Fruit fly (Drosophila melanogaster) whole organism, adult: ENCODE results near the gene CG34039.

Experiments used
- CG11617 ChIP-seq: fragments of 200-800 bp; sonication (Bioruptor generic); optimal IDR thresholded peaks from 2 replicates; lab custom pipeline; 2017; ENCODE audit warnings: mild to moderate bottlenecking, missing biosample characterization, missing genetic modification reagents, missing genetic modification characterization
- CG14711 ChIP-seq: fragments of 200-800 bp; sonication (Bioruptor generic); optimal IDR thresholded peaks from 2 replicates; lab custom pipeline; 2018; ENCODE audit warnings: missing biosample characterization, mild to moderate bottlenecking, missing genetic modification characterization, moderate library complexity
- CG5204 ChIP-seq: fragments of 200-800 bp; sonication (Bioruptor generic); optimal IDR thresholded peaks from 2 replicates; lab custom pipeline; 2016; ENCODE audit warnings: missing biosample characterization, missing genetic modification characterization
- CG7045 ChIP-seq: fragments of 200-800 bp; sonication (Bioruptor generic); optimal IDR thresholded peaks from 2 replicates; lab custom pipeline; 2017; ENCODE audit warnings: missing biosample characterization, mild to moderate bottlenecking, missing genetic modification characterization
- CG7101 ChIP-seq: fragments of 200-800 bp; sonication (Bioruptor generic); optimal IDR thresholded peaks from 2 replicates; lab custom pipeline; 2018; ENCODE audit warnings: missing biosample characterization, mild to moderate bottlenecking, missing genetic modification characterization, moderate library complexity
- Crg-1 ChIP-seq: fragments of 200-800 bp; sonication (Bioruptor generic); optimal IDR thresholded peaks from 2 replicates; lab custom pipeline; 2016; ENCODE audit warnings: missing biosample characterization, missing genetic modification characterization
- Hr96 ChIP-seq: fragments of 200-800 bp; sonication (Bioruptor generic); optimal IDR thresholded peaks from 2 replicates; lab custom pipeline; 2016; ENCODE audit warnings: missing biosample characterization, missing genetic modification characterization
- bab1 ChIP-seq: fragments of 200-800 bp; sonication (Bioruptor generic); optimal IDR thresholded peaks from 3 replicates; lab custom pipeline; 2019; ENCODE audit warnings: missing biosample characterization, mild to moderate bottlenecking, missing genetic modification characterization, moderate library complexity
- cic ChIP-seq: fragments of 200-800 bp; sonication (Bioruptor generic); optimal IDR thresholded peaks from 2 replicates; lab custom pipeline; 2017; ENCODE audit warnings: missing biosample characterization, mild to moderate bottlenecking, missing genetic modification characterization, moderate library complexity
- kay ChIP-seq: fragments of 200-800 bp; sonication (Bioruptor generic); peaks from one replicate; lab custom pipeline; 2016; ENCODE audit warnings: missing biosample characterization, missing genetic modification characterization, borderline replicate concordance
- tj ChIP-seq: fragments of 200-800 bp; sonication (Bioruptor generic); optimal IDR thresholded peaks from 3 replicates; lab custom pipeline; 2017; ENCODE audit warnings: missing biosample characterization, mild to moderate bottlenecking, missing genetic modification characterization, moderate library complexity
- toe ChIP-seq: fragments of 200-800 bp; sonication (Bioruptor generic); optimal IDR thresholded peaks from 2 replicates; lab custom pipeline; 2016; ENCODE audit warnings: missing biosample characterization, missing genetic modification characterization

- TF ChIP-seq bab1 (GFP tag; lab: Kevin White, UChicago) (no peak), CG7045 (no peak), cic (no peak), CG7101 (tag; lab: Kevin White, UChicago) (no peak), CG14711 (tag; lab: Kevin White, UChicago) (no peak), toe (GFP tag; lab: Kevin White, UChicago) (no peak), Hr96 (GFP tag; lab: Kevin White, UChicago) (no peak), kay (GFP tag; lab: Kevin White, UChicago) (no peak), tj (GFP tag; lab: Kevin White, UChicago) (no peak), CG5204 (no peak), CG11617 (no peak), Crg-1 (GFP tag; lab: Kevin White, UChicago) (no peak)
Observed at dm6 chr3L:14533110-14533509, 26.7 kb upstream of the CG34039 start.
